Worm (Caenorhabditis elegans) whole organism, L2 larva: ENCODE results near the gene sir-2.3.

Experiments used
- ZK546.5 ChIP-seq: sonication (generic microtip); optimal IDR thresholded peaks from 2 replicates; lab custom pipeline; 2017; ENCODE audit warnings: missing biosample characterization, missing genetic modification characterization
- ama-1 ChIP-seq: fragments of 150-350 bp; optimal IDR thresholded peaks from 2 replicates; lab custom pipeline; 2018; ENCODE audit warnings: inconsistent platforms
- blmp-1 ChIP-seq: sonication (generic microtip); optimal IDR thresholded peaks from 2 replicates; lab custom pipeline; 2017; ENCODE audit warnings: missing genetic modification characterization, mild to moderate bottlenecking, missing compliant biosample characterization, antibody characterized with exemption, moderate library complexity; ENCODE audit not compliant: insufficient read depth
- ceh-82 ChIP-seq: fragments of 150-350 bp; optimal IDR thresholded peaks from 2 replicates; lab custom pipeline; 2014; ENCODE audit warnings: missing biosample characterization, missing genetic modification characterization
- egl-27 ChIP-seq: sonication (generic microtip); optimal IDR thresholded peaks from 3 replicates; lab custom pipeline; 2017; ENCODE audit warnings: missing biosample characterization, missing genetic modification reagents, missing genetic modification characterization
- fos-1 ChIP-seq: fragments of 150-350 bp; optimal IDR thresholded peaks from 2 replicates; lab custom pipeline; 2014; ENCODE audit warnings: missing biosample characterization, missing genetic modification characterization
- mab-5 ChIP-seq: fragments of 150-350 bp; optimal IDR thresholded peaks from 2 replicates; lab custom pipeline; 2014; ENCODE audit warnings: missing biosample characterization, missing genetic modification characterization
- nhr-12 ChIP-seq: fragments of 150-350 bp; optimal IDR thresholded peaks from 2 replicates; lab custom pipeline; 2014; ENCODE audit warnings: missing biosample characterization, missing genetic modification characterization
- nhr-25 ChIP-seq: fragments of 150-350 bp; sonication (generic microtip); optimal IDR thresholded peaks from 3 replicates; lab custom pipeline; 2014; ENCODE audit warnings: missing biosample characterization, missing genetic modification characterization
- nhr-6 ChIP-seq: fragments of 150-350 bp; optimal IDR thresholded peaks from 2 replicates; lab custom pipeline; 2014; ENCODE audit warnings: missing biosample characterization, missing genetic modification characterization
- skn-1 ChIP-seq: sonication (generic microtip); optimal IDR thresholded peaks from 2 replicates; lab custom pipeline; 2017; ENCODE audit warnings: missing biosample characterization, missing genetic modification characterization
- zag-1 ChIP-seq: fragments of 150-350 bp; optimal IDR thresholded peaks from 2 replicates; lab custom pipeline; 2014; ENCODE audit warnings: missing biosample characterization, missing genetic modification characterization
- ztf-11 ChIP-seq: sonication (generic microtip); optimal IDR thresholded peaks from 2 replicates; lab custom pipeline; 2017; ENCODE audit warnings: missing biosample characterization, missing genetic modification characterization

DNA sequence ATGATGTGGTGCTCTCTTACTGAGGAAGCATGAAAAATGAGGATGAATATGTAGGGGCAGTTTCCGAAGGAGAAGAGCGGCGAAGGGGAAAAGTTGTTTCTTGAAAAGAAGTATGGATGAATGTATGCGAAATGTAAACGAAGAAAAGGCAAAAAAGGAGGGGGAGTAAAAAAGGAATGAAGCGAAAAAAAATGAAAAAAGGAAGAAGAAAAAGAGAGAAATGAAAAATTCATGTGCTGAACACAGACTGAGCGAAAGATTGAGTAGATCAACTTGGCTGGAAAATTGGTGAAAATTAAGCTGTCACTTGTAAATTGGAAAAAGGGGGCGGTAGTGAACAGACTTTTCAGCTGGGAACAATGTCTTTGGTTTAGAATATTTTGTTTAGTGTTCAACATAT is 33.4 kb downstream of the sir-2.3 start, which contains the start of gene C49F8.1:
- TF ChIP-seq ceh-82 (tag; lab: Kevin White, UChicago) (no peak), nhr-6 (no peak), egl-27 (tag; lab: Kevin White, UChicago) (no peak), skn-1 (no peak), nhr-25 (tag; lab: Kevin White, UChicago) (no peak), ama-1 (no peak), ztf-11 (tag; lab: Kevin White, UChicago) (no peak), ZK546.5 (tag; lab: Kevin White, UChicago) (no peak), blmp-1 (no peak), fos-1 (tag; lab: Kevin White, UChicago) (no peak), nhr-12 (tag; lab: Kevin White, UChicago) (no peak), mab-5 (tag; lab: Kevin White, UChicago) (no peak), zag-1 (tag; lab: Kevin White, UChicago) (no peak)
